ENCODE assay signal across 1 fruit fly cellular context in genomic region chr3R:22861982-22862381, dm6.
A peak's percentile ranks its signal among the peaks of the same experiment; 100 is the strongest.
TF ChIP-seq lines count a peak whose summit lies in the region.

No protein-coding gene starts in this region.

TF ChIP-seq in whole organism, embryonic, 481 proteins besides CTCF, POLR2A, EP300 and RAD21 (continued from another document and continues in another):
- no peak for TF ChIP-seq Sry-δ (GFP tag; optimal IDR thresholded peaks at IDR 0.05; lab: Kevin White, UChicago)
- peak; percentile 26 for TF ChIP-seq az2 (GFP tag; optimal IDR thresholded peaks at IDR 0.05; lab: Kevin White, UChicago)
- no peak for TF ChIP-seq vnd (GFP tag; IDR thresholded peaks at IDR 0.05; lab: Robert Waterston, UW; ENCODE audit: partially characterized antibody)
- TF ChIP-seq CG8290 (GFP tag; optimal IDR thresholded peaks at IDR 0.05; lab: Kevin White, UChicago): no peak
- TF ChIP-seq CG8290 (tag; optimal IDR thresholded peaks at IDR 0.05; lab: Kevin White, UChicago): peak in 1 of 2 experiments; percentile 67
- TF ChIP-seq ato (GFP tag; IDR thresholded peaks at IDR 0.05; lab: Robert Waterston, UW; ENCODE audit: partially characterized antibody): no peak
- no peak for TF ChIP-seq nerfin-2 (GFP tag; IDR thresholded peaks at IDR 0.05; lab: Robert Waterston, UW; ENCODE audit: partially characterized antibody)
- no peak for TF ChIP-seq h (optimal IDR thresholded peaks at IDR 0.05; lab: Kevin White, UChicago)
- TF ChIP-seq Eip74EF (GFP tag; optimal IDR thresholded peaks at IDR 0.05; lab: Kevin White, UChicago): no peak
- TF ChIP-seq CG6854 (GFP tag; optimal IDR thresholded peaks at IDR 0.05; lab: Kevin White, UChicago): peak; percentile 10
- TF ChIP-seq CG3726 (GFP tag; IDR thresholded peaks at IDR 0.05; lab: Robert Waterston, UW): no peak
- no peak for TF ChIP-seq wdn (GFP tag; IDR thresholded peaks at IDR 0.05; lab: Robert Waterston, UW)
- 0 out of 2 replicates have a peak, but pooled peaks have one; percentile 17 for TF ChIP-seq Oaz (GFP tag; IDR thresholded peaks at IDR 0.05; lab: Robert Waterston, UW)
- TF ChIP-seq Optix (GFP tag; IDR thresholded peaks at IDR 0.05; lab: Robert Waterston, UW): peak; percentile 42; the same call in 1 of the 3 replicates
- peak; percentile 33 for TF ChIP-seq lilli (GFP tag; optimal IDR thresholded peaks at IDR 0.05; lab: Kevin White, UChicago)
- TF ChIP-seq Hmr (GFP tag; optimal IDR thresholded peaks at IDR 0.05; lab: Kevin White, UChicago): peak; percentile 64
- TF ChIP-seq sd (tag; optimal IDR thresholded peaks at IDR 0.05; lab: Kevin White, UChicago): no peak
- peak; percentile 65 for TF ChIP-seq Oli (tag; optimal IDR thresholded peaks at IDR 0.05; lab: Kevin White, UChicago)
- TF ChIP-seq CG17359 (tag; optimal IDR thresholded peaks at IDR 0.05; lab: Kevin White, UChicago): peak; percentile 53
- peak; percentile 43; the same call in 3 of the 4 replicates for TF ChIP-seq Gug (GFP tag; IDR thresholded peaks at IDR 0.05; lab: Robert Waterston, UW)
- no peak for TF ChIP-seq crol (GFP tag; IDR thresholded peaks at IDR 0.05; lab: Robert Waterston, UW)
- TF ChIP-seq crp (GFP tag; optimal IDR thresholded peaks at IDR 0.05; lab: Kevin White, UChicago): no peak
- TF ChIP-seq Nf-YC (tag; optimal IDR thresholded peaks at IDR 0.05; lab: Kevin White, UChicago): peak; percentile 36
- TF ChIP-seq Atf6 (GFP tag; IDR thresholded peaks at IDR 0.05; lab: Robert Waterston, UW): no peak
- peak; percentile 15 for TF ChIP-seq CG9609 (GFP tag; optimal IDR thresholded peaks at IDR 0.05; lab: Kevin White, UChicago)
- peak; percentile 82 for TF ChIP-seq CG2678 (tag; optimal IDR thresholded peaks at IDR 0.05; lab: Kevin White, UChicago)
- peak in 1 of 2 experiments; percentile 63 for TF ChIP-seq Hr51 (GFP tag; optimal IDR thresholded peaks at IDR 0.05; lab: Kevin White, UChicago)
- TF ChIP-seq B-H1 (GFP tag; IDR thresholded peaks at IDR 0.05; lab: Robert Waterston, UW): peak; percentile 45; the same call in 2 of the 3 replicates
- no peak for TF ChIP-seq CG3838 (GFP tag; optimal IDR thresholded peaks at IDR 0.05; lab: Kevin White, UChicago)
- peak; percentile 10; the same call in 1 of the 2 replicates for TF ChIP-seq CG4404 (GFP tag; IDR thresholded peaks at IDR 0.05; lab: Robert Waterston, UW)
- peak; percentile 78 for TF ChIP-seq gem (tag; optimal IDR thresholded peaks at IDR 0.05; lab: Kevin White, UChicago)
- peak; percentile 56 for TF ChIP-seq Ssrp (tag; optimal IDR thresholded peaks at IDR 0.05; lab: Kevin White, UChicago)
- TF ChIP-seq CG17186 (GFP tag; optimal IDR thresholded peaks at IDR 0.05; lab: Kevin White, UChicago): no peak
- TF ChIP-seq ham (GFP tag; IDR thresholded peaks at IDR 0.05; lab: Robert Waterston, UW): 0 out of 2 replicates have a peak, but pooled peaks have one; percentile 22
- TF ChIP-seq Ravus (GFP tag; IDR thresholded peaks at IDR 0.05; lab: Robert Waterston, UW): no peak; the same call in 1 of the 2 replicates
- no peak for TF ChIP-seq Dip2 (GFP tag; IDR thresholded peaks at IDR 0.05; lab: Robert Waterston, UW)
- TF ChIP-seq CG14860 (GFP tag; IDR thresholded peaks at IDR 0.05; lab: Robert Waterston, UW; ENCODE audit: partially characterized antibody): no peak
- peak; percentile 61 for TF ChIP-seq NfI (GFP tag; optimal IDR thresholded peaks at IDR 0.05; lab: Kevin White, UChicago)
- TF ChIP-seq CG5180 (GFP tag; optimal IDR thresholded peaks at IDR 0.05; lab: Kevin White, UChicago): peak; percentile 34
- no peak for TF ChIP-seq Drgx (GFP tag; IDR thresholded peaks at IDR 0.05; lab: Robert Waterston, UW)
- TF ChIP-seq ash1 (GFP tag; optimal IDR thresholded peaks at IDR 0.05; lab: Kevin White, UChicago): no peak
- no peak for TF ChIP-seq tup (GFP tag; optimal IDR thresholded peaks at IDR 0.05; lab: Kevin White, UChicago)
- peak; percentile 57; the same call in 2 of the 3 replicates for TF ChIP-seq dysf (GFP tag; IDR thresholded peaks at IDR 0.05; lab: Robert Waterston, UW)
- TF ChIP-seq eyg (GFP tag; optimal IDR thresholded peaks at IDR 0.05; lab: Kevin White, UChicago): no peak
- TF ChIP-seq CG30431 (GFP tag; optimal IDR thresholded peaks at IDR 0.05; lab: Kevin White, UChicago): peak; percentile 19
- peak; percentile 36 for TF ChIP-seq CG15514 (GFP tag; optimal IDR thresholded peaks at IDR 0.05; lab: Kevin White, UChicago)
- no peak for TF ChIP-seq Spps (tag; optimal IDR thresholded peaks at IDR 0.05; lab: Kevin White, UChicago)
- TF ChIP-seq CG17802 (tag; optimal IDR thresholded peaks at IDR 0.05; lab: Kevin White, UChicago): peak; percentile 14
- peak; percentile 14 for TF ChIP-seq CG4424 (GFP tag; optimal IDR thresholded peaks at IDR 0.05; lab: Kevin White, UChicago)
- TF ChIP-seq btn (GFP tag; optimal IDR thresholded peaks at IDR 0.05; lab: Kevin White, UChicago): no peak
- no peak for TF ChIP-seq lbe (GFP tag; optimal IDR thresholded peaks at IDR 0.05; lab: Kevin White, UChicago)
- TF ChIP-seq wek (GFP tag; optimal IDR thresholded peaks at IDR 0.05; lab: Kevin White, UChicago): peak; percentile 2
- peak; percentile 31 for TF ChIP-seq CG10543 (GFP tag; optimal IDR thresholded peaks at IDR 0.05; lab: Kevin White, UChicago)
- no peak for TF ChIP-seq hkb (optimal IDR thresholded peaks at IDR 0.05; lab: Kevin White, UChicago)
- TF ChIP-seq hkb (GFP tag; IDR thresholded peaks at IDR 0.05; lab: Robert Waterston, UW): peak; percentile 67
- TF ChIP-seq Awh (GFP tag; IDR thresholded peaks at IDR 0.05; lab: Robert Waterston, UW): peak; percentile 40; the same call in 1 of the 2 replicates
- TF ChIP-seq CG1024 (GFP tag; IDR thresholded peaks at IDR 0.05; lab: Robert Waterston, UW): peak; percentile 41; the same call in 1 of the 2 replicates
- TF ChIP-seq schlank (tag; optimal IDR thresholded peaks at IDR 0.05; lab: Kevin White, UChicago): no peak
- TF ChIP-seq tll (GFP tag; optimal IDR thresholded peaks at IDR 0.05; lab: Kevin White, UChicago): no peak
- TF ChIP-seq Six4 (GFP tag; optimal IDR thresholded peaks at IDR 0.05; lab: Kevin White, UChicago): no peak
- TF ChIP-seq CkIIα-i1 (GFP tag; IDR thresholded peaks at IDR 0.05; lab: Robert Waterston, UW): no peak
- peak; percentile 26 for TF ChIP-seq mam (GFP tag; optimal IDR thresholded peaks at IDR 0.05; lab: Kevin White, UChicago)
- no peak for TF ChIP-seq CG5245 (GFP tag; optimal IDR thresholded peaks at IDR 0.05; lab: Kevin White, UChicago)
- TF ChIP-seq kay (GFP tag; optimal IDR thresholded peaks at IDR 0.05; lab: Kevin White, UChicago): no peak
- peak; percentile 25 for TF ChIP-seq NK7.1 (GFP tag; optimal IDR thresholded peaks at IDR 0.05; lab: Kevin White, UChicago)
- peak; percentile 41 for TF ChIP-seq nerfin-1 (tag; optimal IDR thresholded peaks at IDR 0.05; lab: Kevin White, UChicago)
- TF ChIP-seq CG33557 (GFP tag; optimal IDR thresholded peaks at IDR 0.05; lab: Kevin White, UChicago): peak; percentile 12
- peak; percentile 46 for TF ChIP-seq caup (GFP tag; optimal IDR thresholded peaks at IDR 0.05; lab: Kevin White, UChicago; ENCODE audit: severe bottlenecking)
- TF ChIP-seq Doc2 (GFP tag; IDR thresholded peaks at IDR 0.05; lab: Robert Waterston, UW): no peak
- peak; percentile 90 for TF ChIP-seq Med (GFP tag; lab: Kevin White, UChicago)
- peak; percentile 1 for TF ChIP-seq exex (tag; optimal IDR thresholded peaks at IDR 0.05; lab: Kevin White, UChicago)
- no peak for TF ChIP-seq dmrt11E (tag; optimal IDR thresholded peaks at IDR 0.05; lab: Kevin White, UChicago)
- peak; percentile 54; the same call in 2 of the 3 replicates for TF ChIP-seq tgo (GFP tag; IDR thresholded peaks at IDR 0.05; lab: Robert Waterston, UW)
- TF ChIP-seq CHES-1-like (GFP tag; optimal IDR thresholded peaks at IDR 0.05; lab: Kevin White, UChicago): no peak
- TF ChIP-seq zen (tag; optimal IDR thresholded peaks at IDR 0.05; lab: Kevin White, UChicago): no peak
- TF ChIP-seq ftz-f1 (GFP tag; optimal IDR thresholded peaks at IDR 0.05; lab: Kevin White, UChicago): no peak
- TF ChIP-seq zfh2 (GFP tag; optimal IDR thresholded peaks at IDR 0.05; lab: Kevin White, UChicago): no peak
- no peak for TF ChIP-seq CG10565 (GFP tag; optimal IDR thresholded peaks at IDR 0.05; lab: Kevin White, UChicago)
- TF ChIP-seq Camta (GFP tag; optimal IDR thresholded peaks at IDR 0.05; lab: Kevin White, UChicago): no peak
- TF ChIP-seq CG15601 (tag; optimal IDR thresholded peaks at IDR 0.05; lab: Kevin White, UChicago): peak; percentile 66
- peak; percentile 32 for TF ChIP-seq ind (GFP tag; optimal IDR thresholded peaks at IDR 0.05; lab: Kevin White, UChicago)
- no peak for TF ChIP-seq CG10462 (GFP tag; optimal IDR thresholded peaks at IDR 0.05; lab: Kevin White, UChicago)
- TF ChIP-seq grau (tag; optimal IDR thresholded peaks at IDR 0.05; lab: Kevin White, UChicago): peak; percentile 65
- peak; percentile 10 for TF ChIP-seq CG6654 (GFP tag; optimal IDR thresholded peaks at IDR 0.05; lab: Kevin White, UChicago)
- no peak for TF ChIP-seq corto (GFP tag; optimal IDR thresholded peaks at IDR 0.05; lab: Kevin White, UChicago)
- no peak for TF ChIP-seq knrl (GFP tag; IDR thresholded peaks at IDR 0.05; lab: Robert Waterston, UW; ENCODE audit: partially characterized antibody)
- no peak for TF ChIP-seq Dref (GFP tag; IDR thresholded peaks at IDR 0.05; lab: Robert Waterston, UW)
- TF ChIP-seq CG9817 (tag; optimal IDR thresholded peaks at IDR 0.05; lab: Kevin White, UChicago): peak; percentile 63
- TF ChIP-seq CG6689 (GFP tag; IDR thresholded peaks at IDR 0.05; lab: Robert Waterston, UW): peak; percentile 35; the same call in 1 of the 2 replicates
- TF ChIP-seq CG11695 (GFP tag; IDR thresholded peaks at IDR 0.05; lab: Robert Waterston, UW): 0 out of 3 replicates have a peak, but pooled peaks have one; percentile 28
- TF ChIP-seq pho (GFP tag; optimal IDR thresholded peaks at IDR 0.05; lab: Kevin White, UChicago): peak; percentile 8
- TF ChIP-seq Max (GFP tag; optimal IDR thresholded peaks at IDR 0.05; lab: Kevin White, UChicago): no peak
- peak; percentile 22 for TF ChIP-seq CG30403 (GFP tag; optimal IDR thresholded peaks at IDR 0.05; lab: Kevin White, UChicago)
- peak; percentile 45 for TF ChIP-seq org-1 (GFP tag; optimal IDR thresholded peaks at IDR 0.05; lab: Kevin White, UChicago)
- TF ChIP-seq CG4617 (GFP tag; optimal IDR thresholded peaks at IDR 0.05; lab: Kevin White, UChicago; ENCODE audit: borderline replicate concordance): no peak
- no peak for TF ChIP-seq HLH4C (GFP tag; IDR thresholded peaks at IDR 0.05; lab: Robert Waterston, UW; ENCODE audit: partially characterized antibody)
- TF ChIP-seq lmd (GFP tag; IDR thresholded peaks at IDR 0.05; lab: Robert Waterston, UW): peak; percentile 70
- TF ChIP-seq CG16813 (GFP tag; IDR thresholded peaks at IDR 0.05; lab: Robert Waterston, UW; ENCODE audit: partially characterized antibody): no peak
- no peak for TF ChIP-seq pfk (GFP tag; optimal IDR thresholded peaks at IDR 0.05; lab: Kevin White, UChicago)
- no peak for TF ChIP-seq tio (GFP tag; optimal IDR thresholded peaks at IDR 0.05; lab: Kevin White, UChicago)
- peak; percentile 53 for TF ChIP-seq slp2 (GFP tag; optimal IDR thresholded peaks at IDR 0.05; lab: Kevin White, UChicago)
- TF ChIP-seq croc (GFP tag; conservative IDR thresholded peaks at IDR 0.05; lab: Robert Waterston, UW): peak; percentile 36; the same call in 2 of the 3 replicates
- TF ChIP-seq jumu (GFP tag; optimal IDR thresholded peaks at IDR 0.05; lab: Kevin White, UChicago): peak; percentile 40
- TF ChIP-seq CG6813 (GFP tag; optimal IDR thresholded peaks at IDR 0.05; lab: Kevin White, UChicago): peak; percentile 35
- peak; percentile 42 for TF ChIP-seq Dad (GFP tag; optimal IDR thresholded peaks at IDR 0.05; lab: Kevin White, UChicago)
- peak; percentile 63; the same call in 2 of the 3 replicates for TF ChIP-seq zfh1 (GFP tag; IDR thresholded peaks at IDR 0.05; lab: Robert Waterston, UW)
- TF ChIP-seq Adf1 (GFP tag; IDR thresholded peaks at IDR 0.05; lab: Robert Waterston, UW): peak; percentile 17; the same call in 1 of the 2 replicates
- TF ChIP-seq Scr (GFP tag; IDR thresholded peaks at IDR 0.05; lab: Robert Waterston, UW; ENCODE audit: partially characterized antibody): no peak
- no peak for TF ChIP-seq Elba2 (GFP tag; optimal IDR thresholded peaks at IDR 0.05; lab: Kevin White, UChicago)
- TF ChIP-seq CG12659 (GFP tag; optimal IDR thresholded peaks at IDR 0.05; lab: Kevin White, UChicago): peak; percentile 52
- no peak; the same call in 1 of the 2 replicates for TF ChIP-seq ro (GFP tag; IDR thresholded peaks at IDR 0.05; lab: Robert Waterston, UW)
- TF ChIP-seq CG14441 (GFP tag; IDR thresholded peaks at IDR 0.05; lab: Robert Waterston, UW): peak; percentile 58
- no peak for TF ChIP-seq CG1792 (GFP tag; optimal IDR thresholded peaks at IDR 0.05; lab: Kevin White, UChicago)
- no peak for TF ChIP-seq CG12942 (GFP tag; optimal IDR thresholded peaks at IDR 0.05; lab: Kevin White, UChicago)
- no peak for TF ChIP-seq prd (optimal IDR thresholded peaks at IDR 0.05; lab: Kevin White, UChicago)
- peak; percentile 67 for TF ChIP-seq prd (GFP tag; IDR thresholded peaks at IDR 0.05; lab: Robert Waterston, UW)
- TF ChIP-seq CG12236 (GFP tag; optimal IDR thresholded peaks at IDR 0.05; lab: Kevin White, UChicago): no peak
- TF ChIP-seq Abd-B (GFP tag; optimal IDR thresholded peaks at IDR 0.05; lab: Kevin White, UChicago): peak; percentile 8
- TF ChIP-seq dimm (GFP tag; IDR thresholded peaks at IDR 0.05; lab: Robert Waterston, UW): peak; percentile 38; the same call in 1 of the 2 replicates
- no peak for TF ChIP-seq NC2β (GFP tag; optimal IDR thresholded peaks at IDR 0.05; lab: Kevin White, UChicago)
- TF ChIP-seq CG8388 (GFP tag; optimal IDR thresholded peaks at IDR 0.05; lab: Kevin White, UChicago): peak; percentile 59
- TF ChIP-seq CG7987 (GFP tag; optimal IDR thresholded peaks at IDR 0.05; lab: Kevin White, UChicago): no peak
- peak; percentile 19 for TF ChIP-seq zf30C (GFP tag; optimal IDR thresholded peaks at IDR 0.05; lab: Kevin White, UChicago)
- TF ChIP-seq CG7745 (tag; optimal IDR thresholded peaks at IDR 0.05; lab: Kevin White, UChicago): no peak
- TF ChIP-seq unc-4 (GFP tag; IDR thresholded peaks at IDR 0.05; lab: Robert Waterston, UW; ENCODE audit: partially characterized antibody): no peak
- peak; percentile 22 for TF ChIP-seq CG4328 (GFP tag; optimal IDR thresholded peaks at IDR 0.05; lab: Kevin White, UChicago)
- TF ChIP-seq CG31365 (tag; optimal IDR thresholded peaks at IDR 0.05; lab: Kevin White, UChicago): peak; percentile 11
- peak; percentile 48 for TF ChIP-seq gsb-n (tag; optimal IDR thresholded peaks at IDR 0.05; lab: Kevin White, UChicago)
- peak; percentile 34; the same call in 1 of the 2 replicates for TF ChIP-seq CG3847 (GFP tag; IDR thresholded peaks at IDR 0.05; lab: Robert Waterston, UW)
- TF ChIP-seq CG11696 (GFP tag; IDR thresholded peaks at IDR 0.05; lab: Robert Waterston, UW): 0 out of 2 replicates have a peak, but pooled peaks have one; percentile 18
